Fruit fly (Drosophila melanogaster): ENCODE results near the gene form3.

DNA sequence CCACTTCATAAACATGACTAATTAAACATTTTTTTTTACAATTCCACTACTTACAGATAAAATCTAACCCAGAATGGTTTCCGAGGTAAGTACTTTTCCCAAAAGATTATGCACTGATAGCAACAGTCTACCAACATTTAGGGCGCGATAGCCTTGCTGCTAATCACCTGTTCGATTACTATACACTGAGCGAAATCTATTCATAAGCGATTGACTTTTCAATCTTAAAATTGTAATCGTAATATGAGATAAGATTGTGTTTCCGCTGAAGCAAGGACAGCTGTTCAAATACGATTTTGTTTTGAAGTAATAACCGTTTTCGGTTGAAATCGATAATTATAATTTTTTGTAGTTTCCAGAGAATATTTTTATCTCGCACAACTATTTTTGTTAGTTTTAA, 38.0 kb downstream of the form3 start:
- TF ChIP-seq Mnt (GFP tag; optimal IDR thresholded peaks at IDR 0.05) (no peak), cnc (optimal IDR thresholded peaks at IDR 0.05) (no peak)
